Worm (Caenorhabditis elegans): Measurements from ENCODE around the gene F53F1.4.

ce11 chrV:13406032-13406431 is 4.8 kb upstream of the F53F1.4 start, which contains the start of gene cutl-1:
- no peak for TF ChIP-seq nhr-76 (tag; optimal IDR thresholded peaks at IDR 0.05)
- TF ChIP-seq lsy-2 (tag; optimal IDR thresholded peaks at IDR 0.05) = peak in 1 of 2 experiments; percentile 55
- no peak for TF ChIP-seq ceh-82 (tag; optimal IDR thresholded peaks at IDR 0.05)
- no peak for TF ChIP-seq F16B12.6 (tag; optimal IDR thresholded peaks at IDR 0.05)

Measured in whole organism, L1 larva.